Worm (Caenorhabditis elegans) whole organism, L4/young adult: ENCODE measurements around the gene ZC250.5.

Source experiments
- dao-5 ChIP-seq: sonication (generic microtip); optimal IDR thresholded peaks from 2 replicates; lab custom pipeline; 2016; ENCODE audit warnings: missing genotype, missing genetic modification characterization, moderate library complexity, missing compliant biosample characterization
- him-1 ChIP-seq: sonication (generic microtip); optimal IDR thresholded peaks from 2 replicates; lab custom pipeline; 2016; ENCODE audit warnings: missing genotype, missing genetic modification reagents, missing genetic modification characterization, missing compliant biosample characterization

DNA sequence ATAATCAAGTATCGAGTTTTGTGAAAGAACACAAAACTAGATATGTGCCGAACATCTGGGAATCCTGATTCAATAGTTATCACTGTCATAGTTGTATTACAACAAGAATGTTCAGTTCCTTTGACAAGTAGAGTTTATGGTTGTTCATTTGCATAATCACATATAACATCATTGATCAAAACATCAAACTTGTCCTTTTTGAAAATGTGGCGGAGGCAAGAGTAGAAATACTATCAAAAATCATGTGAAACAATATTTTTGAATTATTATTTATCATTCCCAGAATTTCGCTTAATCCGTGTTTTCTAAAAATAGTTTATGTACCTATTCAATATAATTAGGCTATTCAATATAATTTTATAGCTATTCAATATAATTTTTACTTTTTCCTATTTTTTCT, 20.2 kb upstream of the ZC250.5 start, which contains the start of gene F44E7.7:
- TF ChIP-seq dao-5 (tag; lab: Kevin White, UChicago), result no peak
- TF ChIP-seq him-1, result no peak
